Fruit fly (Drosophila melanogaster) whole organism, embryonic: ENCODE results near the gene CG14024.
A peak's percentile ranks its signal among the peaks of the same experiment; 100 is the strongest.

ENCODE experiments used
- Aef1 ChIP-seq: fragments of 200-800 bp; sonication (Bioruptor generic); IDR thresholded peaks from 3 replicates; pipeline ENCODE4 v1.3.6; 2022; ENCODE audit warnings: missing biosample characterization, missing genetic modification characterization
- CG11560 ChIP-seq: fragments of 200-800 bp; sonication (Bioruptor generic); IDR thresholded peaks from 3 replicates; pipeline ENCODE4 v1.3.6; 2022; ENCODE audit warnings: missing biosample characterization, missing genetic modification characterization
- CG1233 ChIP-seq: fragments of 200-800 bp; sonication (Bioruptor generic); optimal IDR thresholded peaks from 4 replicates; lab custom pipeline; 2018; ENCODE audit warnings: missing biosample characterization, mild to moderate bottlenecking, missing genetic modification characterization
- CG13123 ChIP-seq: fragments of 200-800 bp; sonication (Bioruptor generic); optimal IDR thresholded peaks from 2 replicates; lab custom pipeline; 2016; ENCODE audit warnings: missing biosample characterization, missing genetic modification characterization
- CG13424 ChIP-seq: fragments of 200-800 bp; sonication (Bioruptor generic); optimal IDR thresholded peaks from 2 replicates; lab custom pipeline; 2019; ENCODE audit warnings: missing biosample characterization, mild to moderate bottlenecking, missing genetic modification characterization, moderate library complexity
- CG1603 ChIP-seq: fragments of 200-800 bp; sonication (Bioruptor generic); optimal IDR thresholded peaks from 2 replicates; lab custom pipeline; 2019; ENCODE audit warnings: missing biosample characterization, mild to moderate bottlenecking, missing genetic modification characterization, moderate library complexity
- CG16863 ChIP-seq: fragments of 200-800 bp; sonication (Bioruptor generic); optimal IDR thresholded peaks from 3 replicates; lab custom pipeline; 2016; ENCODE audit warnings: missing biosample characterization, missing genetic modification characterization
- CG17612 ChIP-seq: fragments of 200-800 bp; sonication (Bioruptor generic); IDR thresholded peaks from 2 replicates; pipeline ENCODE4 v1.3.6; 2022; ENCODE audit warnings: missing biosample characterization, missing genetic modification characterization
- CG18764 ChIP-seq: fragments of 200-800 bp; sonication (Bioruptor generic); optimal IDR thresholded peaks from 3 replicates; lab custom pipeline; 2016; ENCODE audit warnings: missing biosample characterization, missing genetic modification characterization
- CG30020 ChIP-seq: fragments of 200-800 bp; optimal IDR thresholded peaks from 2 replicates; lab custom pipeline; 2019; ENCODE audit warnings: missing biosample characterization, mild to moderate bottlenecking, missing genetic modification characterization, moderate library complexity
- CG30431 ChIP-seq: fragments of 200-800 bp; sonication (Bioruptor generic); optimal IDR thresholded peaks from 2 replicates; lab custom pipeline; 2017; ENCODE audit warnings: missing biosample characterization, missing genetic modification characterization
- CG3065 ChIP-seq: fragments of 200-800 bp; sonication (Bioruptor generic); optimal IDR thresholded peaks from 2 replicates; lab custom pipeline; 2016; ENCODE audit warnings: missing biosample characterization, missing genetic modification characterization
- CG31224 ChIP-seq: fragments of 200-800 bp; sonication (Bioruptor generic); IDR thresholded peaks from 2 replicates; pipeline ENCODE4 v1.3.6; 2022; ENCODE audit warnings: missing biosample characterization, missing genetic modification characterization
- CG6254 ChIP-seq: fragments of 200-800 bp; sonication (Bioruptor generic); optimal IDR thresholded peaks from 3 replicates; lab custom pipeline; 2017; ENCODE audit warnings: mild to moderate bottlenecking, missing biosample characterization, missing genetic modification reagents, missing genetic modification characterization
- CG7271 ChIP-seq: fragments of 200-800 bp; sonication (Bioruptor generic); optimal IDR thresholded peaks from 2 replicates; lab custom pipeline; 2018; ENCODE audit warnings: missing biosample characterization, mild to moderate bottlenecking, missing genetic modification characterization, moderate library complexity
- CG8924 ChIP-seq: fragments of 200-800 bp; optimal IDR thresholded peaks from 3 replicates; lab custom pipeline; 2019; ENCODE audit warnings: missing biosample characterization, mild to moderate bottlenecking, missing genetic modification characterization, moderate library complexity
- CkIIα-i1 ChIP-seq: fragments of 200-800 bp; sonication (Bioruptor generic); IDR thresholded peaks from 2 replicates; pipeline ENCODE4 v1.3.6; 2022; ENCODE audit warnings: missing biosample characterization, missing genetic modification characterization
- D19A ChIP-seq: fragments of 200-800 bp; optimal IDR thresholded peaks from 3 replicates; lab custom pipeline; 2019; ENCODE audit warnings: missing biosample characterization, mild to moderate bottlenecking, missing genetic modification characterization, moderate library complexity
- D19B ChIP-seq: fragments of 200-800 bp; sonication (Bioruptor generic); optimal IDR thresholded peaks from 2 replicates; lab custom pipeline; 2017; ENCODE audit warnings: missing biosample characterization, mild to moderate bottlenecking, missing genetic modification characterization
- Dfd ChIP-seq, 2 experiments: fragments of >200 bp; optimal IDR thresholded peaks; 2 replicates each; lab custom pipeline; 2017; ENCODE audit warnings: missing biosample characterization in 2 of 2, missing genetic modification characterization in 2 of 2
- Dll ChIP-seq: fragments of 200-800 bp; sonication (Bioruptor generic); IDR thresholded peaks from 4 replicates; pipeline ENCODE4 v1.3.6; 2022; ENCODE audit warnings: missing biosample characterization, missing genetic modification characterization; ENCODE audit not compliant: partially characterized antibody
- Doc2 ChIP-seq: fragments of 200-800 bp; sonication (Bioruptor generic); IDR thresholded peaks from 2 replicates; pipeline ENCODE4 v1.3.6; 2022; ENCODE audit warnings: missing biosample characterization, missing genetic modification characterization
- Eip74EF ChIP-seq, 2 experiments: fragments of 200-800 bp in 1 of 2; fragments of >200 bp in 1 of 2; sonication (Bioruptor generic) in 1 of 2; optimal IDR thresholded peaks; 2 replicates each; lab custom pipeline; 2017 to 2019; ENCODE audit warnings: missing biosample characterization in 2 of 2, missing genetic modification characterization in 2 of 2, mild to moderate bottlenecking in 1 of 2, moderate library complexity in 1 of 2
- Fer1 ChIP-seq: fragments of 200-800 bp; sonication (Bioruptor generic); optimal IDR thresholded peaks from 2 replicates; lab custom pipeline; 2017; ENCODE audit warnings: missing biosample characterization, mild to moderate bottlenecking, missing genetic modification characterization
- Fer3 ChIP-seq: fragments of 200-800 bp; sonication (Bioruptor generic); optimal IDR thresholded peaks from 2 replicates; lab custom pipeline; 2018; ENCODE audit warnings: missing biosample characterization, mild to moderate bottlenecking, missing genetic modification characterization, moderate library complexity
- Max ChIP-seq: fragments of 200-800 bp; sonication (Bioruptor generic); optimal IDR thresholded peaks from 2 replicates; lab custom pipeline; 2016; ENCODE audit warnings: missing biosample characterization, mild to moderate bottlenecking, missing genetic modification characterization
- Meics ChIP-seq: fragments of 200-800 bp; sonication (Bioruptor generic); optimal IDR thresholded peaks from 2 replicates; lab custom pipeline; 2017; ENCODE audit warnings: missing biosample characterization, mild to moderate bottlenecking, missing genetic modification characterization
- Opbp ChIP-seq: fragments of 200-800 bp; sonication (Bioruptor generic); IDR thresholded peaks from 3 replicates; pipeline ENCODE4 v1.3.6; 2022; ENCODE audit warnings: missing biosample characterization, missing genetic modification characterization; ENCODE audit not compliant: partially characterized antibody
- Sin3A ChIP-seq: fragments of >200 bp; optimal IDR thresholded peaks from 2 replicates; lab custom pipeline; 2018
- Sry-β ChIP-seq: fragments of 200-800 bp; sonication (Bioruptor generic); optimal IDR thresholded peaks from 2 replicates; lab custom pipeline; 2018; ENCODE audit warnings: missing biosample characterization, mild to moderate bottlenecking, missing genetic modification characterization, moderate library complexity
- Vsx1 ChIP-seq: fragments of 200-800 bp; sonication (Bioruptor generic); optimal IDR thresholded peaks from 2 replicates; lab custom pipeline; 2017; ENCODE audit warnings: missing biosample characterization, mild to moderate bottlenecking, missing genetic modification characterization, missing genetic modification reagents
- amos ChIP-seq: fragments of 200-800 bp; sonication (Bioruptor generic); IDR thresholded peaks from 2 replicates; pipeline ENCODE4 v1.3.6; 2022; ENCODE audit warnings: missing biosample characterization, missing genetic modification characterization; ENCODE audit not compliant: partially characterized antibody
- bowl ChIP-seq: fragments of 200-800 bp; sonication (Bioruptor generic); IDR thresholded peaks from 2 replicates; pipeline ENCODE4 v1.3.6; 2022; ENCODE audit warnings: missing biosample characterization, missing genetic modification characterization
- cad ChIP-seq: fragments of >200 bp; optimal IDR thresholded peaks from 2 replicates; lab custom pipeline; 2017; ENCODE audit warnings: missing biosample characterization, missing genetic modification characterization
- crol ChIP-seq: fragments of 200-800 bp; sonication (Bioruptor generic); IDR thresholded peaks from 2 replicates; pipeline ENCODE4 v1.3.6; 2022; ENCODE audit warnings: missing biosample characterization, missing genetic modification characterization
- en ChIP-seq: fragments of 200-800 bp; sonication (Bioruptor generic); optimal IDR thresholded peaks from 2 replicates; lab custom pipeline; 2016; ENCODE audit warnings: missing biosample characterization, missing genetic modification characterization
- fd96Cb ChIP-seq: fragments of 200-800 bp; sonication (Bioruptor generic); optimal IDR thresholded peaks from 2 replicates; lab custom pipeline; 2018; ENCODE audit warnings: missing biosample characterization, mild to moderate bottlenecking, missing genetic modification characterization, moderate library complexity
- fru ChIP-seq: fragments of >200 bp; optimal IDR thresholded peaks from 2 replicates; lab custom pipeline; 2017
- fu2 ChIP-seq: fragments of 200-800 bp; sonication (Bioruptor generic); optimal IDR thresholded peaks from 2 replicates; lab custom pipeline; 2016; ENCODE audit warnings: missing biosample characterization, missing genetic modification characterization
- hkb ChIP-seq, 2 experiments: fragments of 200-800 bp in 1 of 2; fragments of >200 bp in 1 of 2; sonication (Bioruptor generic) in 1 of 2; IDR thresholded peaks in 1 of 2; optimal IDR thresholded peaks in 1 of 2; 2 replicates each; pipeline versions ENCODE4 v1.3.6 to Lab custom; 2017 to 2022; ENCODE audit warnings: missing biosample characterization in 1 of 2, missing genetic modification characterization in 1 of 2
- knrl ChIP-seq: fragments of 200-800 bp; sonication (Bioruptor generic); IDR thresholded peaks from 3 replicates; pipeline ENCODE4 v1.3.6; 2022; ENCODE audit warnings: missing biosample characterization, missing genetic modification characterization; ENCODE audit not compliant: partially characterized antibody
- lola ChIP-seq, 3 experiments: fragments of >200 bp in 2 of 3; fragments of 200-800 bp in 1 of 3; sonication (Bioruptor generic) in 1 of 3; optimal IDR thresholded peaks; 2 replicates each; lab custom pipeline; 2017 to 2019; ENCODE audit warnings: missing biosample characterization in 3 of 3, missing genetic modification characterization in 3 of 3, mild to moderate bottlenecking in 1 of 3, moderate library complexity in 1 of 3
- odd ChIP-seq: fragments of 200-800 bp; sonication (Bioruptor generic); optimal IDR thresholded peaks from 2 replicates; lab custom pipeline; 2017; ENCODE audit warnings: missing biosample characterization, mild to moderate bottlenecking, missing genetic modification characterization
- pb ChIP-seq: fragments of 200-800 bp; sonication (Bioruptor generic); optimal IDR thresholded peaks from 3 replicates; lab custom pipeline; 2016; ENCODE audit warnings: missing biosample characterization, missing genetic modification characterization
- pho ChIP-seq: fragments of 200-800 bp; sonication (Bioruptor generic); optimal IDR thresholded peaks from 2 replicates; lab custom pipeline; 2016; ENCODE audit warnings: missing biosample characterization, missing genetic modification characterization
- pros ChIP-seq: fragments of 200-800 bp; sonication (Bioruptor generic); optimal IDR thresholded peaks from 3 replicates; lab custom pipeline; 2019; ENCODE audit warnings: missing biosample characterization, mild to moderate bottlenecking, missing genetic modification characterization, moderate library complexity
- sens-2 ChIP-seq: fragments of 200-800 bp; sonication (Bioruptor generic); IDR thresholded peaks from 2 replicates; pipeline ENCODE4 v1.3.6; 2022; ENCODE audit warnings: missing biosample characterization, missing genetic modification characterization
- sr ChIP-seq: fragments of 200-800 bp; sonication (Bioruptor generic); IDR thresholded peaks from 3 replicates; pipeline ENCODE4 v1.3.6; 2022; ENCODE audit warnings: missing biosample characterization, missing genetic modification characterization
- trh ChIP-seq: fragments of 200-800 bp; sonication (Bioruptor generic); optimal IDR thresholded peaks from 2 replicates; lab custom pipeline; 2016; ENCODE audit warnings: missing biosample characterization, missing genetic modification characterization

Gene CG14024

dm6 chr2L:5342119-5342817, 27.6 kb upstream of the CG14024 start, which contains the start of gene Acsf2 (continued):
- TF ChIP-seq Aef1 (GFP tag; lab: Robert Waterston, UW), result peak; percentile 96
- peak; percentile 98 for TF ChIP-seq Fer1
- TF ChIP-seq pros (GFP tag; lab: Kevin White, UChicago), result no peak
- TF ChIP-seq CkIIα-i1 (GFP tag; lab: Robert Waterston, UW), result peak; percentile 80
- no peak for TF ChIP-seq CG30020 (tag; lab: Kevin White, UChicago)
- no peak for TF ChIP-seq Opbp (GFP tag; lab: Robert Waterston, UW)
- TF ChIP-seq D19A, result peak; percentile 84
- TF ChIP-seq CG16863, result peak; percentile 86
- peak; percentile 95 for TF ChIP-seq CG1233 (GFP tag; lab: Kevin White, UChicago)
- TF ChIP-seq sr (GFP tag; lab: Robert Waterston, UW), result peak; percentile 40; the same call in 1 of the 3 replicates
- no peak for TF ChIP-seq Sry-β (GFP tag; lab: Kevin White, UChicago)
- TF ChIP-seq CG8924 (tag; lab: Kevin White, UChicago), result peak; percentile 98
- peak; percentile 99 for TF ChIP-seq Meics (GFP tag; lab: Kevin White, UChicago)
- TF ChIP-seq fru (lab: Kevin White, UChicago), result no peak
- TF ChIP-seq odd (GFP tag; lab: Kevin White, UChicago), result peak; percentile 91
- TF ChIP-seq CG13123 (GFP tag; lab: Kevin White, UChicago), result peak; percentile 75
- peak; percentile 91 for TF ChIP-seq CG11560
- no peak for TF ChIP-seq cad (GFP tag; lab: Kevin White, UChicago)
- TF ChIP-seq hkb (optimal IDR thresholded peaks at IDR 0.05; lab: Kevin White, UChicago), result no peak
- peak; percentile 93 for TF ChIP-seq hkb (GFP tag; IDR thresholded peaks at IDR 0.05; lab: Robert Waterston, UW)
- no peak for TF ChIP-seq knrl (GFP tag; lab: Robert Waterston, UW)
- TF ChIP-seq sens-2, result peak; percentile 42; the same call in 1 of the 2 replicates
- peak; percentile 47 for TF ChIP-seq crol (GFP tag; lab: Robert Waterston, UW)
- TF ChIP-seq CG1603 (tag; lab: Kevin White, UChicago), result peak; percentile 45
- peak; percentile 96 for TF ChIP-seq D19B (GFP tag; lab: Kevin White, UChicago)
- no peak for TF ChIP-seq Sin3A (lab: Kevin White, UChicago)
- no peak for TF ChIP-seq CG6254 (GFP tag; lab: Kevin White, UChicago)
- peak; percentile 76 for TF ChIP-seq fd96Cb
- TF ChIP-seq CG31224 (GFP tag; lab: Robert Waterston, UW), result peak; percentile 96
- peak; percentile 28 for TF ChIP-seq CG7271
- TF ChIP-seq CG18764 (GFP tag; lab: Kevin White, UChicago), result peak; percentile 81
- peak; percentile 77 for TF ChIP-seq trh (GFP tag; lab: Kevin White, UChicago)
- TF ChIP-seq Eip74EF (GFP tag; optimal IDR thresholded peaks at IDR 0.05; lab: Kevin White, UChicago), result peak in 1 of 2 experiments; percentile 88
- TF ChIP-seq pb, result peak; percentile 89
- peak; percentile 64 for TF ChIP-seq CG3065 (GFP tag; lab: Kevin White, UChicago)
- TF ChIP-seq en (GFP tag; lab: Kevin White, UChicago), result peak; percentile 79
- TF ChIP-seq Vsx1, result peak; percentile 88
- peak; percentile 81 for TF ChIP-seq CG30431 (GFP tag; lab: Kevin White, UChicago)
- peak; percentile 99 for TF ChIP-seq pho (GFP tag; lab: Kevin White, UChicago)
- TF ChIP-seq CG13424 (tag; lab: Kevin White, UChicago), result peak; percentile 97
- TF ChIP-seq lola (GFP tag; optimal IDR thresholded peaks at IDR 0.05; lab: Kevin White, UChicago), result no peak
- no peak; the same call in 1 of the 2 replicates for TF ChIP-seq amos (GFP tag; lab: Robert Waterston, UW)
- peak; percentile 98 for TF ChIP-seq fu2 (GFP tag; lab: Kevin White, UChicago)
- TF ChIP-seq CG17612 (GFP tag; lab: Robert Waterston, UW), result peak; percentile 94
- TF ChIP-seq Doc2 (GFP tag; lab: Robert Waterston, UW), result peak; percentile 86
- peak; percentile 64 for TF ChIP-seq bowl
- TF ChIP-seq Max (GFP tag; lab: Kevin White, UChicago), result peak; percentile 88
- no peak for TF ChIP-seq Dll (GFP tag; lab: Robert Waterston, UW)
- TF ChIP-seq Dfd (GFP tag; optimal IDR thresholded peaks at IDR 0.05; lab: Kevin White, UChicago), result no peak
- TF ChIP-seq Fer3 (tag; lab: Kevin White, UChicago), result peak; percentile 98
